Worm (Caenorhabditis elegans) whole organism, L4 larva: Measurements from ENCODE around the gene W03C9.1.

Source experiments
- ceh-82 ChIP-seq: sonication (generic microtip); optimal IDR thresholded peaks from 2 replicates; lab custom pipeline; 2017; ENCODE audit warnings: missing biosample characterization, missing genetic modification characterization
- ces-1 ChIP-seq: fragments of 150-350 bp; sonication (generic microtip); optimal IDR thresholded peaks from 4 replicates; lab custom pipeline; 2014; ENCODE audit warnings: missing biosample characterization, missing genetic modification reagents, missing genetic modification characterization
- dpl-1 ChIP-seq: fragments of 150-350 bp; optimal IDR thresholded peaks from 2 replicates; lab custom pipeline; 2014; ENCODE audit warnings: missing biosample characterization, missing genetic modification reagents, missing genetic modification characterization
- dve-1 ChIP-seq: sonication (generic microtip); optimal IDR thresholded peaks from 2 replicates; lab custom pipeline; 2017; ENCODE audit warnings: antibody characterized with exemption, mild to moderate bottlenecking, missing genetic modification characterization, missing compliant biosample characterization; ENCODE audit not compliant: insufficient read depth
- fkh-10 ChIP-seq: fragments of 150-350 bp; optimal IDR thresholded peaks from 2 replicates; lab custom pipeline; 2014; ENCODE audit warnings: missing biosample characterization, missing genetic modification reagents, missing genetic modification characterization
- hlh-30 ChIP-seq: sonication (generic microtip); optimal IDR thresholded peaks from 2 replicates; lab custom pipeline; 2017; ENCODE audit warnings: antibody characterized with exemption, mild to moderate bottlenecking, missing genetic modification characterization, missing compliant biosample characterization; ENCODE audit not compliant: insufficient read depth
- lin-13 ChIP-seq: fragments of 150-350 bp; optimal IDR thresholded peaks from 2 replicates; lab custom pipeline; 2014; ENCODE audit warnings: missing biosample characterization, missing genetic modification reagents, missing genetic modification characterization
- mdl-1 ChIP-seq, 2 experiments: fragments of 150-350 bp in 1 of 2; sonication (generic microtip) in 1 of 2; optimal IDR thresholded peaks; 2 replicates each; lab custom pipeline; 2014 to 2017; ENCODE audit warnings: missing biosample characterization in 2 of 2, missing genetic modification characterization in 2 of 2
- nhr-76 ChIP-seq: fragments of 150-350 bp; optimal IDR thresholded peaks from 2 replicates; lab custom pipeline; 2014; ENCODE audit warnings: missing biosample characterization, missing genetic modification characterization
- skn-1 ChIP-seq: fragments of 150-350 bp; optimal IDR thresholded peaks from 2 replicates; lab custom pipeline; 2014; ENCODE audit warnings: missing biosample characterization, missing genetic modification characterization
- snpc-4 ChIP-seq: fragments of 150-350 bp; optimal IDR thresholded peaks from 2 replicates; lab custom pipeline; 2014; ENCODE audit warnings: missing biosample characterization, missing genetic modification characterization
- unc-62 ChIP-seq, 3 experiments: fragments of 150-350 bp in 1 of 3; sonication (generic microtip); optimal IDR thresholded peaks in 2 of 3; peaks in 1 of 3; 1 replicate in 1 of 3; 2 replicates in 2 of 3; lab custom pipeline; 2014 to 2017; ENCODE audit warnings: missing biosample characterization in 3 of 3, missing genetic modification characterization in 3 of 3, missing genetic modification reagents in 3 of 3, missing genotype in 1 of 3

DNA sequence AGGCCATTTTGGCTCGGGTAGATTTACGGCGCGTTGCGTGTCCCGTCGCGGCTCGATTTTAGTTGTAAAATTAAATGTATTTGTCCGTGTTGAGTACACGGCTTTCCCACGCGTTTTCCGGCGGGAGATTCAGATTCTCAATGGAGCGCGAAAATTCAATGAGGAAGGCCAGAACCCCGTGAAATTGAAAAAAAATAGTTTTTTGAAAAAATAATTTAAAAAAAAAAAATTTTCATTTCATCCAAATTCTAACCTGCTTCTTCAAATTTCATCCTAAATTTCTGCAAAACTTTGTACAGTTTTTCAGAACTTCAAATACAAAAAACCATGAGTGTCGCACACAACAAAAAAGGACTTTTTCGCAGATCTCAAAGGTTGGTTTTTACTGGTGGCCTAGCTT, 46.8 kb upstream of the W03C9.1 start, which contains the start of gene glb-29:
- TF ChIP-seq dpl-1 (no peak), fkh-10 (GFP tag; lab: Kevin White, UChicago) (no peak), skn-1 (tag; lab: Kevin White, UChicago) (no peak), ceh-82 (tag; lab: Kevin White, UChicago) (no peak), snpc-4 (tag; lab: Kevin White, UChicago) (no peak), hlh-30 (tag; lab: Kevin White, UChicago) (no peak), dve-1 (tag; lab: Kevin White, UChicago) (no peak), unc-62 (GFP tag; optimal IDR thresholded peaks at IDR 0.05 in 1 of 2; lab: Kevin White, UChicago) (no peak), unc-62 (tag; optimal IDR thresholded peaks at IDR 0.05; lab: Kevin White, UChicago) (no peak), ces-1 (GFP tag; lab: Kevin White, UChicago) (no peak), mdl-1 (tag; optimal IDR thresholded peaks at IDR 0.05; lab: Kevin White, UChicago) (no peak), nhr-76 (tag; lab: Kevin White, UChicago) (no peak), lin-13 (GFP tag; lab: Kevin White, UChicago) (no peak)
